Fruit fly (Drosophila melanogaster) whole organism, embryonic: ENCODE results near the gene c12.2.

Experiments
- CG15011 ChIP-seq: fragments of 200-800 bp; sonication (Bioruptor generic); optimal IDR thresholded peaks from 3 replicates; lab custom pipeline; 2018; ENCODE audit warnings: missing biosample characterization, mild to moderate bottlenecking, missing genetic modification characterization
- CG15269 ChIP-seq: fragments of 200-800 bp; sonication (Bioruptor generic); optimal IDR thresholded peaks from 2 replicates; lab custom pipeline; 2018; ENCODE audit warnings: missing biosample characterization, mild to moderate bottlenecking, missing genetic modification characterization, moderate library complexity
- CG15601 ChIP-seq: fragments of 200-800 bp; sonication (Bioruptor generic); optimal IDR thresholded peaks from 3 replicates; lab custom pipeline; 2019; ENCODE audit warnings: missing biosample characterization, mild to moderate bottlenecking, missing genetic modification characterization, moderate library complexity
- CG32767 ChIP-seq: fragments of 200-800 bp; sonication (Bioruptor generic); IDR thresholded peaks from 2 replicates; pipeline ENCODE4 v1.3.6; 2022; ENCODE audit warnings: missing biosample characterization, missing genetic modification characterization
- HmgZ ChIP-seq: fragments of 200-800 bp; sonication (Bioruptor generic); optimal IDR thresholded peaks from 2 replicates; lab custom pipeline; 2018; ENCODE audit warnings: missing biosample characterization, mild to moderate bottlenecking, missing genetic modification characterization
- chif ChIP-seq, 2 experiments: fragments of 200-800 bp; sonication (Bioruptor generic); optimal IDR thresholded peaks; 3 replicates each; lab custom pipeline; 2016; ENCODE audit warnings: missing biosample characterization in 2 of 2, missing genetic modification characterization in 2 of 2
- fd3F ChIP-seq: fragments of 200-800 bp; sonication (Bioruptor generic); optimal IDR thresholded peaks from 2 replicates; lab custom pipeline; 2018; ENCODE audit warnings: missing biosample characterization, mild to moderate bottlenecking, missing genetic modification characterization, moderate library complexity
- nmo ChIP-seq: fragments of 200-800 bp; sonication (Bioruptor generic); optimal IDR thresholded peaks from 2 replicates; lab custom pipeline; 2018; ENCODE audit warnings: missing biosample characterization, mild to moderate bottlenecking, missing genetic modification characterization, moderate library complexity
- otp ChIP-seq: fragments of 200-800 bp; sonication (Bioruptor generic); IDR thresholded peaks from 3 replicates; pipeline ENCODE4, ENCODE4 v1.3.6; 2022; ENCODE audit warnings: missing biosample characterization, missing genetic modification characterization
- unpg ChIP-seq: fragments of 200-800 bp; sonication (Bioruptor generic); optimal IDR thresholded peaks from 3 replicates; lab custom pipeline; 2018; ENCODE audit warnings: missing biosample characterization, mild to moderate bottlenecking, missing genetic modification characterization, moderate library complexity

dm6 chrX:9291270-9291669 lies 27.9 kb upstream of the c12.2 start:
- TF ChIP-seq CG15269 (no peak), CG15601 (tag; lab: Kevin White, UChicago) (no peak), fd3F (no peak), CG32767 (GFP tag; lab: Robert Waterston, UW) (no peak), HmgZ (tag; lab: Kevin White, UChicago) (no peak), chif (GFP tag; optimal IDR thresholded peaks at IDR 0.05; lab: Kevin White, UChicago) (no peak), CG15011 (GFP tag; lab: Kevin White, UChicago) (no peak), otp (GFP tag; lab: Robert Waterston, UW) (no peak), unpg (GFP tag; lab: Kevin White, UChicago) (no peak), nmo (GFP tag; lab: Kevin White, UChicago) (no peak)
